Worm (Caenorhabditis elegans) whole organism, young adult: ENCODE data around the gene hsp-3.

Experiments used
- B0019.2 ChIP-seq: fragments of 200-800 bp; sonication (Bioruptor generic); conservative IDR thresholded peaks from 2 replicates; pipeline ENCODE4 v1.3.6; 2022; ENCODE audit warnings: missing genetic modification reagents, missing genetic modification characterization, missing compliant biosample characterization
- C06A6.2 ChIP-seq: fragments of 200-800 bp; sonication (Bioruptor generic); conservative IDR thresholded peaks from 2 replicates; pipeline ENCODE4 v1.3.6; 2022; ENCODE audit warnings: missing genetic modification characterization, missing compliant biosample characterization
- F22D6.2 ChIP-seq: sonication (generic microtip); optimal IDR thresholded peaks from 2 replicates; lab custom pipeline; 2016; ENCODE audit warnings: mild to moderate bottlenecking, missing genetic modification characterization, missing compliant biosample characterization
- F23B12.7 ChIP-seq: sonication (generic microtip); optimal IDR thresholded peaks from 2 replicates; lab custom pipeline; 2017; ENCODE audit warnings: missing genetic modification characterization, mild to moderate bottlenecking, missing compliant biosample characterization, antibody characterized with exemption, moderate library complexity; ENCODE audit not compliant: insufficient read depth
- F37B4.10 ChIP-seq: fragments of 200-800 bp; sonication (Bioruptor generic); IDR thresholded peaks from 2 replicates; pipeline ENCODE4 v1.3.6; 2022; ENCODE audit warnings: missing genetic modification characterization, missing compliant biosample characterization
- F57A8.1 ChIP-seq: fragments of 200-800 bp; sonication (Bioruptor generic); optimal IDR thresholded peaks from 2 replicates; lab custom pipeline; 2018; ENCODE audit warnings: mild to moderate bottlenecking, missing genetic modification characterization, moderate library complexity, missing compliant biosample characterization
- Y53F4B.3 ChIP-seq: fragments of 200-800 bp; sonication (Bioruptor generic); IDR thresholded peaks from 2 replicates; pipeline ENCODE4 v1.3.6; 2022; ENCODE audit warnings: missing genetic modification reagents, missing genetic modification characterization, missing compliant biosample characterization
- Y53G8AR.9 ChIP-seq: fragments of 200-800 bp; sonication (Bioruptor generic); conservative IDR thresholded peaks from 2 replicates; pipeline ENCODE4 v1.3.6; 2022; ENCODE audit warnings: missing genetic modification reagents, missing genetic modification characterization, missing compliant biosample characterization
- Y67H2A.10 ChIP-seq: fragments of 200-800 bp; sonication (Bioruptor generic); conservative IDR thresholded peaks from 2 replicates; pipeline ENCODE4 v1.3.6; 2022; ENCODE audit warnings: missing genetic modification reagents, missing genetic modification characterization, missing compliant biosample characterization
- Y79H2A.3 ChIP-seq: fragments of 200-800 bp; sonication (Bioruptor generic); conservative IDR thresholded peaks from 2 replicates; pipeline ENCODE4 v1.3.6; 2022; ENCODE audit warnings: missing genetic modification reagents, missing genetic modification characterization, missing compliant biosample characterization
- akir-1 ChIP-seq: fragments of 200-800 bp; sonication (Bioruptor generic); optimal IDR thresholded peaks from 2 replicates; lab custom pipeline; 2018; ENCODE audit warnings: mild to moderate bottlenecking, missing genetic modification characterization, moderate library complexity, missing compliant biosample characterization
- ama-1 ChIP-seq, 3 experiments: fragments of 150-350 bp in 1 of 3; sonication (generic microtip) in 2 of 3; optimal IDR thresholded peaks; 2 replicates each; lab custom pipeline; 2014 to 2018; ENCODE audit warnings: missing biosample characterization in 2 of 3, missing genetic modification characterization in 2 of 3, missing genetic modification reagents in 2 of 3
- athp-1 ChIP-seq: sonication (generic microtip); optimal IDR thresholded peaks from 2 replicates; lab custom pipeline; 2017; ENCODE audit warnings: mild to moderate bottlenecking, missing genetic modification characterization, missing compliant biosample characterization
- bed-2 ChIP-seq: fragments of 200-800 bp; sonication (Bioruptor generic); IDR thresholded peaks from 2 replicates; pipeline ENCODE4 v1.3.6; 2022; ENCODE audit warnings: missing genetic modification reagents, missing genetic modification characterization, missing compliant biosample characterization
- ccch-3 ChIP-seq: fragments of 200-800 bp; sonication (Bioruptor generic); optimal IDR thresholded peaks from 2 replicates; lab custom pipeline; 2018; ENCODE audit warnings: mild to moderate bottlenecking, missing genetic modification characterization, missing compliant biosample characterization
- ceh-100 ChIP-seq: fragments of 200-800 bp; sonication (Bioruptor generic); IDR thresholded peaks from 2 replicates; pipeline ENCODE4 v1.3.6; 2022; ENCODE audit warnings: missing genetic modification reagents, missing genetic modification characterization, missing compliant biosample characterization
- chd-7 ChIP-seq: sonication (generic microtip); optimal IDR thresholded peaks from 2 replicates; lab custom pipeline; 2016; ENCODE audit warnings: mild to moderate bottlenecking, missing genetic modification characterization, moderate library complexity, missing compliant biosample characterization
- egl-18 ChIP-seq: fragments of 200-800 bp; sonication (Bioruptor generic); IDR thresholded peaks from 2 replicates; pipeline ENCODE4 v1.3.6; 2022; ENCODE audit warnings: missing genetic modification reagents, missing genetic modification characterization, missing compliant biosample characterization
- egrh-3 ChIP-seq: fragments of 200-800 bp; sonication (Bioruptor generic); IDR thresholded peaks from 2 replicates; pipeline ENCODE4 v1.3.6; 2022; ENCODE audit warnings: missing genetic modification reagents, missing genetic modification characterization, missing compliant biosample characterization
- fkh-3 ChIP-seq: sonication (generic microtip); optimal IDR thresholded peaks from 2 replicates; lab custom pipeline; 2016; ENCODE audit warnings: mild to moderate bottlenecking, missing genetic modification characterization, missing compliant biosample characterization
- him-1 ChIP-seq: sonication (generic microtip); optimal IDR thresholded peaks from 2 replicates; lab custom pipeline; 2016; ENCODE audit warnings: missing genotype, missing genetic modification reagents, missing genetic modification characterization, missing compliant biosample characterization
- hlh-12 ChIP-seq: sonication (generic microtip); optimal IDR thresholded peaks from 2 replicates; lab custom pipeline; 2016; ENCODE audit warnings: missing genetic modification characterization, missing compliant biosample characterization
- hlh-26 ChIP-seq: fragments of 200-800 bp; sonication (Bioruptor generic); conservative IDR thresholded peaks from 2 replicates; pipeline ENCODE4 v1.3.6; 2022; ENCODE audit warnings: missing genetic modification reagents, missing genetic modification characterization, missing compliant biosample characterization
- lag-1 ChIP-seq: fragments of 200-800 bp; sonication (Bioruptor generic); IDR thresholded peaks from 2 replicates; pipeline ENCODE4 v1.3.6; 2022; ENCODE audit warnings: missing genetic modification reagents, missing genetic modification characterization, missing compliant biosample characterization
- lin-40 ChIP-seq: sonication (generic microtip); optimal IDR thresholded peaks from 2 replicates; lab custom pipeline; 2016; ENCODE audit warnings: missing genetic modification characterization, mild to moderate bottlenecking, missing compliant biosample characterization, missing genotype, missing genetic modification reagents
- nhr-120 ChIP-seq: fragments of 200-800 bp; sonication (Bioruptor generic); IDR thresholded peaks from 2 replicates; pipeline ENCODE4 v1.3.6; 2022; ENCODE audit warnings: missing genetic modification characterization, missing compliant biosample characterization
- nhr-179 ChIP-seq: sonication (generic microtip); optimal IDR thresholded peaks from 2 replicates; lab custom pipeline; 2016; ENCODE audit warnings: mild to moderate bottlenecking, missing genetic modification characterization, missing compliant biosample characterization
- nhr-27 ChIP-seq: fragments of 200-800 bp; sonication (Bioruptor generic); optimal IDR thresholded peaks from 2 replicates; lab custom pipeline; 2018; ENCODE audit warnings: mild to moderate bottlenecking, missing genetic modification characterization, moderate library complexity, missing compliant biosample characterization
- nhr-80 ChIP-seq: sonication (generic microtip); optimal IDR thresholded peaks from 2 replicates; lab custom pipeline; 2016; ENCODE audit warnings: missing genetic modification characterization, missing compliant biosample characterization
- pbrm-1 ChIP-seq: fragments of 200-800 bp; sonication (Bioruptor generic); IDR thresholded peaks from 2 replicates; pipeline ENCODE4 v1.3.6; 2022; ENCODE audit warnings: missing genetic modification reagents, missing genetic modification characterization, missing compliant biosample characterization
- pha-4 ChIP-seq: fragments of 150-350 bp; sonication (generic microtip); optimal IDR thresholded peaks from 2 replicates; lab custom pipeline; 2014; ENCODE audit warnings: missing biosample characterization, missing genetic modification reagents, missing genetic modification characterization
- rpc-1 ChIP-seq, 2 experiments: fragments of 150-350 bp in 1 of 2; sonication (generic microtip) in 1 of 2; optimal IDR thresholded peaks; 2 replicates each; lab custom pipeline; 2014 to 2018; ENCODE audit warnings: missing biosample characterization in 1 of 2, missing genetic modification characterization in 1 of 2, missing genetic modification reagents in 1 of 2, missing genotype in 1 of 2
- snpc-1.1 ChIP-seq: sonication (generic microtip); optimal IDR thresholded peaks from 2 replicates; lab custom pipeline; 2017; ENCODE audit warnings: missing genetic modification characterization, mild to moderate bottlenecking, missing compliant biosample characterization, antibody characterized with exemption, moderate library complexity, missing genotype, missing genetic modification reagents; ENCODE audit not compliant: insufficient read depth
- xnd-1 ChIP-seq: sonication (generic microtip); optimal IDR thresholded peaks from 2 replicates; lab custom pipeline; 2016; ENCODE audit warnings: missing genotype, missing genetic modification reagents, missing genetic modification characterization, missing compliant biosample characterization
- ztf-18 ChIP-seq: sonication (generic microtip); optimal IDR thresholded peaks from 2 replicates; lab custom pipeline; 2016; ENCODE audit warnings: missing genotype, mild to moderate bottlenecking, missing genetic modification characterization, missing compliant biosample characterization
- ztf-28 ChIP-seq: fragments of 200-800 bp; sonication (Bioruptor generic); IDR thresholded peaks from 2 replicates; pipeline ENCODE4 v1.3.6; 2022; ENCODE audit warnings: missing genetic modification reagents, missing genetic modification characterization, missing compliant biosample characterization

The hsp-3 gene

ce11 chrX:6122026-6122425 is 30.1 kb upstream of the hsp-3 start, which contains the start of gene nnt-1:
TSS of gene nnt-1 (plus strand) at chrX:6122311.
- TF ChIP-seq F23B12.7 (tag; lab: Kevin White, UChicago) (no peak), akir-1 (GFP tag; lab: Kevin White, UChicago) (no peak), bed-2 (GFP tag; lab: Robert Waterston, UW) (no peak)

- TF ChIP-seq egl-18 (GFP tag; lab: Robert Waterston, UW) (no peak), pha-4 (peak; percentile 28)
Observed at ce11 chrX:6121279-6121678, 29.4 kb upstream of the hsp-3 start.

- TF ChIP-seq nhr-80 (tag; lab: Kevin White, UChicago) = peak; percentile 56
- TF ChIP-seq Y79H2A.3 = no peak
- TF ChIP-seq ccch-3 (GFP tag; lab: Kevin White, UChicago) = no peak
Observed at ce11 chrX:6118086-6118825, 26.3 kb upstream of the hsp-3 start, which contains the start of gene C15H9.2. TSS of gene C15H9.2 (plus strand) at chrX:6118526.

ce11 chrX:6115502-6115901 is 23.6 kb upstream of the hsp-3 start, which contains the start of gene C15H9.3:
TSS of gene C15H9.3 (plus strand) at chrX:6115802.
- no peak for TF ChIP-seq F37B4.10
- no peak for TF ChIP-seq lag-1 (GFP tag; lab: Robert Waterston, UW)
- no peak for TF ChIP-seq Y79H2A.3
- no peak for TF ChIP-seq ztf-28 (GFP tag; lab: Robert Waterston, UW)
- TF ChIP-seq lin-40 (tag; lab: Kevin White, UChicago) = no peak
- TF ChIP-seq Y53F4B.3 (GFP tag; lab: Robert Waterston, UW) = no peak

- TF ChIP-seq C06A6.2 (GFP tag; lab: Robert Waterston, UW) = no peak
Observed at ce11 chrX:6112817-6113216, 20.9 kb upstream of the hsp-3 start, which contains the start of gene prx-3. TSS of gene prx-3 (minus strand) at chrX:6112917.

ce11 chrX:6109288-6109770 is 17.4 kb upstream of the hsp-3 start, which contains the start of gene kynu-1:
TSS of gene kynu-1 (minus strand) at chrX:6109338.
- TF ChIP-seq nhr-179 (tag; lab: Kevin White, UChicago) (no peak), pbrm-1 (no peak), nhr-80 (tag; lab: Kevin White, UChicago) (peak; percentile 45), egrh-3 (GFP tag; lab: Robert Waterston, UW) (no peak), fkh-3 (tag; lab: Kevin White, UChicago) (no peak), xnd-1 (tag; lab: Kevin White, UChicago) (no peak), F22D6.2 (tag; lab: Kevin White, UChicago) (no peak)

ce11 chrX:6107962-6108361 is 16.0 kb upstream of the hsp-3 start:
- TF ChIP-seq snpc-1.1 = no peak
- no peak for TF ChIP-seq Y67H2A.10 (GFP tag; lab: Robert Waterston, UW)
- no peak for TF ChIP-seq pbrm-1
- TF ChIP-seq athp-1 (tag; lab: Kevin White, UChicago) = no peak
- TF ChIP-seq nhr-179 (tag; lab: Kevin White, UChicago) = no peak
- TF ChIP-seq ceh-100 = no peak
- TF ChIP-seq B0019.2 (GFP tag; lab: Robert Waterston, UW) = no peak
- no peak for TF ChIP-seq ama-1 (optimal IDR thresholded peaks at IDR 0.05; lab: Kevin White, UChicago)
- TF ChIP-seq ama-1 (GFP tag; optimal IDR thresholded peaks at IDR 0.05; lab: Kevin White, UChicago) = no peak
- no peak for TF ChIP-seq Y53G8AR.9 (GFP tag; lab: Robert Waterston, UW)
- TF ChIP-seq chd-7 (tag; lab: Kevin White, UChicago) = no peak
- TF ChIP-seq ztf-18 (tag; lab: Kevin White, UChicago) = no peak
- TF ChIP-seq rpc-1 (optimal IDR thresholded peaks at IDR 0.05; lab: Kevin White, UChicago) = no peak
- TF ChIP-seq rpc-1 (tag; optimal IDR thresholded peaks at IDR 0.05; lab: Kevin White, UChicago) = no peak
- no peak for TF ChIP-seq hlh-26
- no peak for TF ChIP-seq hlh-12 (tag; lab: Kevin White, UChicago)
- no peak for TF ChIP-seq nhr-27 (tag; lab: Kevin White, UChicago)
- no peak for TF ChIP-seq him-1 (tag; lab: Kevin White, UChicago)
- TF ChIP-seq F57A8.1 (GFP tag; lab: Kevin White, UChicago) = no peak
- TF ChIP-seq nhr-120 (GFP tag; lab: Robert Waterston, UW) = no peak
